Worm (Caenorhabditis elegans) whole organism, L3 larva: ENCODE data around the gene nfm-1.

Experiments
- R02D3.7 ChIP-seq: fragments of 150-350 bp; optimal IDR thresholded peaks from 2 replicates; lab custom pipeline; 2014; ENCODE audit warnings: missing biosample characterization, missing genetic modification characterization
- ceh-28 ChIP-seq: fragments of 150-350 bp; optimal IDR thresholded peaks from 2 replicates; lab custom pipeline; 2014; ENCODE audit warnings: missing biosample characterization, missing genetic modification reagents, missing genetic modification characterization
- ceh-82 ChIP-seq: fragments of 150-350 bp; optimal IDR thresholded peaks from 2 replicates; lab custom pipeline; 2014; ENCODE audit warnings: missing biosample characterization, missing genetic modification characterization
- elt-3 ChIP-seq, 3 experiments: fragments of 150-350 bp in 1 of 3; sonication (generic microtip) in 2 of 3; optimal IDR thresholded peaks; 2 replicates in 2 of 3; 4 replicates in 1 of 3; lab custom pipeline; 2014 to 2017; ENCODE audit warnings: missing biosample characterization in 3 of 3, missing genetic modification characterization in 3 of 3
- fkh-10 ChIP-seq: sonication (generic microtip); optimal IDR thresholded peaks from 2 replicates; lab custom pipeline; 2017; ENCODE audit warnings: missing biosample characterization, missing genetic modification reagents, missing genetic modification characterization
- fkh-2 ChIP-seq: fragments of 150-350 bp; optimal IDR thresholded peaks from 2 replicates; lab custom pipeline; 2014; ENCODE audit warnings: missing biosample characterization, missing genetic modification reagents, missing genetic modification characterization
- fos-1 ChIP-seq: fragments of 150-350 bp; optimal IDR thresholded peaks from 2 replicates; lab custom pipeline; 2014; ENCODE audit warnings: missing biosample characterization, missing genetic modification characterization
- lin-15B ChIP-seq: fragments of 150-350 bp; optimal IDR thresholded peaks from 2 replicates; lab custom pipeline; 2014; ENCODE audit warnings: missing biosample characterization, missing genetic modification characterization
- lin-39 ChIP-seq: fragments of 150-350 bp; optimal IDR thresholded peaks from 2 replicates; lab custom pipeline; 2018; ENCODE audit warnings: missing biosample characterization, missing genetic modification reagents, missing genetic modification characterization
- mml-1 ChIP-seq: fragments of 150-350 bp; sonication (generic microtip); optimal IDR thresholded peaks from 3 replicates; lab custom pipeline; 2014; ENCODE audit warnings: missing biosample characterization, missing genetic modification characterization
- nhr-12 ChIP-seq: fragments of 150-350 bp; optimal IDR thresholded peaks from 2 replicates; lab custom pipeline; 2014; ENCODE audit warnings: missing biosample characterization, missing genetic modification characterization
- nhr-23 ChIP-seq: fragments of 150-350 bp; optimal IDR thresholded peaks from 2 replicates; lab custom pipeline; 2014; ENCODE audit warnings: missing biosample characterization, missing genetic modification reagents, missing genetic modification characterization
- nhr-237 ChIP-seq: fragments of 150-350 bp; optimal IDR thresholded peaks from 2 replicates; lab custom pipeline; 2014; ENCODE audit warnings: missing biosample characterization, missing genetic modification characterization
- nhr-28 ChIP-seq: fragments of 150-350 bp; optimal IDR thresholded peaks from 2 replicates; lab custom pipeline; 2014; ENCODE audit warnings: missing biosample characterization, missing genetic modification characterization
- nhr-67 ChIP-seq: fragments of 150-350 bp; optimal IDR thresholded peaks from 2 replicates; lab custom pipeline; 2014; ENCODE audit warnings: missing biosample characterization, missing genetic modification characterization
- nhr-76 ChIP-seq: fragments of 150-350 bp; sonication (generic microtip); optimal IDR thresholded peaks from 5 replicates; lab custom pipeline; 2014; ENCODE audit warnings: missing biosample characterization, missing genetic modification characterization
- pqm-1 ChIP-seq: fragments of 150-350 bp; optimal IDR thresholded peaks from 2 replicates; lab custom pipeline; 2017; ENCODE audit warnings: missing biosample characterization, missing genetic modification characterization, inconsistent platforms
- tbx-2 ChIP-seq: sonication (generic microtip); optimal IDR thresholded peaks from 2 replicates; lab custom pipeline; 2016; ENCODE audit warnings: mild to moderate bottlenecking, missing genetic modification characterization, missing compliant biosample characterization
- zag-1 ChIP-seq: fragments of 150-350 bp; optimal IDR thresholded peaks from 2 replicates; lab custom pipeline; 2014; ENCODE audit warnings: missing biosample characterization, missing genetic modification characterization
- ztf-11 ChIP-seq: fragments of 150-350 bp; optimal IDR thresholded peaks from 2 replicates; lab custom pipeline; 2014; ENCODE audit warnings: missing biosample characterization, missing genetic modification characterization
- ztf-4 ChIP-seq: fragments of 150-350 bp; optimal IDR thresholded peaks from 2 replicates; lab custom pipeline; 2014; ENCODE audit warnings: missing biosample characterization, missing genetic modification characterization

Gene nfm-1

DNA sequence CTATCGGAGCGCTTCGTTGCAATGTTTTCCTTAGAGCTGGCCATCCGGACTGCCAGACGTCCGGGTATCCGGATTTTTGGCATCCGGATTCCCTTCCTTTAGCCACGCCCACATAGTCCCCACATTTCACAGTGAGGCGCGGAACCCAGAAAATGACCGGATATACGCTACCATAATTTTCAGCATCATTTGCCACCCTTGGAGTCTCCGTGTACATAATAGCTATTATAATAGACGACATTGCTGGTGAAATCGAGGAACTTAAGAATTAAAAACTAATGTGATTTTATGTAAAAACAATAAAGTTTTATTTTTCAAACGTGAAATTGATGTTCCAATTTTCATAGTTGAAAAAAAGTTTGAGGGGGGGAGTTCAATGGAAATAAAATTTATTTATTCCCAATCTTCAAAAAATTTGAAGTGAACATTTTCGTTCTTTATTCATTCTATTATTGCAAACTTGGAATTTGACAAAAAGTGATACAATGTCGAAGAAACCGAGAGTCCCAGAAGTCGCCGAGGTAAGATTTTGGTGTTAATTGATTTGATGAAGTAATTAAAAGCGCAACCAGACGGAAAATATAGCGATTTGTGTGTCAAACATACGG is 51.1 kb downstream of the nfm-1 start:
- no peak for TF ChIP-seq fkh-10 (GFP tag; lab: Kevin White, UChicago)
- TF ChIP-seq nhr-28 (tag; lab: Kevin White, UChicago), result no peak
- no peak for TF ChIP-seq nhr-12 (tag; lab: Kevin White, UChicago)
- no peak for TF ChIP-seq ztf-11 (tag; lab: Kevin White, UChicago)
- no peak for TF ChIP-seq nhr-67 (tag; lab: Kevin White, UChicago)
- TF ChIP-seq pqm-1 (tag; lab: Kevin White, UChicago), result no peak
- TF ChIP-seq ztf-4 (tag; lab: Kevin White, UChicago), result no peak

ce11 chrIII:6213915-6214314 is 54.7 kb downstream of the nfm-1 start, which contains the start of gene C23G10.10:
Gene C23G10.10 (minus strand): TSS chrIII:6214015.
- TF ChIP-seq ztf-4 (tag; lab: Kevin White, UChicago), result no peak
- no peak for TF ChIP-seq ceh-28 (tag; lab: Kevin White, UChicago)
- TF ChIP-seq nhr-76, result no peak
- TF ChIP-seq nhr-67 (tag; lab: Kevin White, UChicago), result no peak
- no peak for TF ChIP-seq lin-39 (tag; lab: Kevin White, UChicago)
- TF ChIP-seq fkh-2 (tag; lab: Kevin White, UChicago), result no peak
- TF ChIP-seq fos-1 (tag; lab: Kevin White, UChicago), result no peak
- TF ChIP-seq R02D3.7, result no peak
- TF ChIP-seq elt-3 (tag; optimal IDR thresholded peaks at IDR 0.05; lab: Kevin White, UChicago), result no peak
- TF ChIP-seq zag-1 (tag; lab: Kevin White, UChicago), result no peak
- no peak for TF ChIP-seq nhr-237
- TF ChIP-seq mml-1 (tag; lab: Kevin White, UChicago), result no peak
- no peak for TF ChIP-seq ceh-82
- TF ChIP-seq nhr-23 (tag; lab: Kevin White, UChicago), result no peak
- TF ChIP-seq lin-15B (tag; lab: Kevin White, UChicago), result no peak
- no peak for TF ChIP-seq tbx-2
